Worm (Caenorhabditis elegans) whole organism, young adult: Measurements from ENCODE around the gene ttr-12.

Experiments used
- T26A5.8 ChIP-seq: sonication (generic microtip); optimal IDR thresholded peaks from 2 replicates; lab custom pipeline; 2016; ENCODE audit warnings: missing genetic modification characterization, missing compliant biosample characterization
- ets-4 ChIP-seq: fragments of 200-800 bp; sonication (Bioruptor generic); optimal IDR thresholded peaks from 2 replicates; lab custom pipeline; 2018; ENCODE audit warnings: mild to moderate bottlenecking, missing genetic modification characterization, missing compliant biosample characterization

DNA sequence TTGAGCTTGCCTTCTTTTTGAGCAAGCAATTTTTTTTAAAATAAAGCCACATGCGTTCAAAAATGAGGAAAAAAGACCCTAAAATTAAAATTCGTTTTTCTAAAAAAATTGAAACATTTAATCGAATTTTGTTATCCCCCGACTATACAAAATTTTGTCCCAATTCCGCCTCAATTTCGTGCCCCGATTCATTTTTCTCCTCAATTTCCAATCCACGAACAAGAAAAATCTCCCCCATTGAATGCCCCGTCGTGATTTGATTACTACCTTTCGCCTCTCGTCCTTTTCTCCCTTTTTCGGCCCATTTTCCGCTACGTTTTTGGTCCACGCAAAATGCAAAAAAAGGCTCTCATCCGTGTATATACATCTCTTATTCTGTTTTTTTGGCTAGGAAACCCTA is 43.3 kb upstream of the ttr-12 start:
- TF ChIP-seq ets-4 (GFP tag; lab: Kevin White, UChicago) (no peak), T26A5.8 (no peak)
